Worm (Caenorhabditis elegans) whole organism, L1 larva: ENCODE results near the gene clec-119.

Experiments used
- C04F5.9 ChIP-seq: sonication (generic microtip); optimal IDR thresholded peaks from 2 replicates; lab custom pipeline; 2016; ENCODE audit warnings: missing genetic modification characterization, missing compliant biosample characterization
- C16A3.4 ChIP-seq: fragments of 150-350 bp; optimal IDR thresholded peaks from 2 replicates; lab custom pipeline; 2014; ENCODE audit warnings: missing biosample characterization, missing genetic modification characterization
- C34B4.2 ChIP-seq: sonication (generic microtip); optimal IDR thresholded peaks from 2 replicates; lab custom pipeline; 2017; ENCODE audit warnings: mild to moderate bottlenecking, missing genetic modification characterization, missing compliant biosample characterization
- aly-2 ChIP-seq: fragments of 150-350 bp; optimal IDR thresholded peaks from 2 replicates; lab custom pipeline; 2014; ENCODE audit warnings: missing biosample characterization, missing genetic modification characterization
- ama-1 ChIP-seq: fragments of 150-350 bp; optimal IDR thresholded peaks from 2 replicates; lab custom pipeline; 2014
- ceh-88 ChIP-seq: fragments of 200-800 bp; sonication (Bioruptor generic); IDR thresholded peaks from 2 replicates; pipeline ENCODE4 v1.3.6; 2022; ENCODE audit warnings: missing genetic modification characterization, missing compliant biosample characterization
- dpl-1 ChIP-seq, 3 experiments: fragments of 150-350 bp in 2 of 3; sonication (generic microtip) in 1 of 3; optimal IDR thresholded peaks; 2 replicates each; lab custom pipeline; 2014 to 2017; ENCODE audit warnings: missing biosample characterization in 3 of 3, missing genetic modification characterization in 3 of 3, missing genetic modification reagents in 3 of 3
- dsc-1 ChIP-seq: sonication (generic microtip); optimal IDR thresholded peaks from 2 replicates; lab custom pipeline; 2016; ENCODE audit warnings: mild to moderate bottlenecking, missing genetic modification characterization, missing compliant biosample characterization
- efl-3 ChIP-seq: fragments of 200-800 bp; sonication (Bioruptor generic); optimal IDR thresholded peaks from 2 replicates; lab custom pipeline; 2018; ENCODE audit warnings: mild to moderate bottlenecking, missing genetic modification characterization, missing compliant biosample characterization
- egl-13 ChIP-seq: sonication (generic microtip); optimal IDR thresholded peaks from 2 replicates; lab custom pipeline; 2016; ENCODE audit warnings: missing genotype, missing genetic modification reagents, missing genetic modification characterization, missing compliant biosample characterization
- ets-5 ChIP-seq: fragments of 200-800 bp; sonication (Bioruptor generic); IDR thresholded peaks from 2 replicates; pipeline ENCODE4 v1.3.6; 2022; ENCODE audit warnings: missing genetic modification characterization, missing compliant biosample characterization
- fkh-10 ChIP-seq: sonication (generic microtip); optimal IDR thresholded peaks from 2 replicates; lab custom pipeline; 2017; ENCODE audit warnings: missing biosample characterization, missing genetic modification reagents, missing genetic modification characterization
- fkh-4 ChIP-seq: sonication (generic microtip); optimal IDR thresholded peaks from 2 replicates; lab custom pipeline; 2016; ENCODE audit warnings: missing compliant biosample characterization, missing genetic modification characterization, borderline replicate concordance
- grh-1 ChIP-seq: fragments of 200-800 bp; sonication (Bioruptor generic); IDR thresholded peaks from 2 replicates; pipeline ENCODE4 v1.3.6; 2022; ENCODE audit warnings: missing genetic modification reagents, missing genetic modification characterization, missing compliant biosample characterization
- hlh-17 ChIP-seq: fragments of 200-800 bp; sonication (Bioruptor generic); optimal IDR thresholded peaks from 2 replicates; lab custom pipeline; 2018; ENCODE audit warnings: missing genetic modification characterization, mild to moderate bottlenecking, missing compliant biosample characterization, moderate library complexity, borderline replicate concordance
- irx-1 ChIP-seq: sonication (generic microtip); optimal IDR thresholded peaks from 2 replicates; lab custom pipeline; 2016; ENCODE audit warnings: missing genetic modification characterization, missing compliant biosample characterization
- isw-1 ChIP-seq: fragments of 200-800 bp; sonication (Bioruptor generic); IDR thresholded peaks from 2 replicates; pipeline ENCODE4 v1.3.6; 2022; ENCODE audit warnings: missing genetic modification characterization, missing compliant biosample characterization
- jun-1 ChIP-seq: fragments of 150-350 bp; optimal IDR thresholded peaks from 2 replicates; lab custom pipeline; 2014; ENCODE audit warnings: missing biosample characterization, missing genetic modification reagents, missing genetic modification characterization
- lin-35 ChIP-seq, 2 experiments: fragments of 150-350 bp; optimal IDR thresholded peaks; 2 replicates each; lab custom pipeline; 2014; ENCODE audit warnings: missing biosample characterization in 2 of 2, missing genetic modification characterization in 2 of 2, missing genetic modification reagents in 2 of 2
- lin-39 ChIP-seq: fragments of 150-350 bp; optimal IDR thresholded peaks from 2 replicates; lab custom pipeline; 2014; ENCODE audit warnings: missing biosample characterization, missing genetic modification reagents, missing genetic modification characterization
- lsy-2 ChIP-seq, 2 experiments: fragments of 150-350 bp; optimal IDR thresholded peaks; 2 replicates each; lab custom pipeline; 2014; ENCODE audit warnings: missing biosample characterization in 2 of 2, missing genetic modification characterization in 2 of 2
- mab-9 ChIP-seq: fragments of 200-800 bp; sonication (Bioruptor generic); IDR thresholded peaks from 2 replicates; pipeline ENCODE4 v1.3.6; 2022; ENCODE audit warnings: missing genetic modification reagents, missing genetic modification characterization, missing compliant biosample characterization
- nhr-11 ChIP-seq: fragments of 150-350 bp; optimal IDR thresholded peaks from 2 replicates; lab custom pipeline; 2014; ENCODE audit warnings: missing biosample characterization, missing genetic modification characterization
- nhr-12 ChIP-seq: sonication (generic microtip); optimal IDR thresholded peaks from 2 replicates; lab custom pipeline; 2017; ENCODE audit warnings: missing biosample characterization, missing genetic modification characterization
- nhr-237 ChIP-seq: fragments of 150-350 bp; optimal IDR thresholded peaks from 2 replicates; lab custom pipeline; 2014; ENCODE audit warnings: missing biosample characterization, missing genetic modification characterization
- nhr-77 ChIP-seq: fragments of 150-350 bp; optimal IDR thresholded peaks from 2 replicates; lab custom pipeline; 2014; ENCODE audit warnings: missing biosample characterization, missing genetic modification characterization
- nhr-90 ChIP-seq: sonication (generic microtip); optimal IDR thresholded peaks from 2 replicates; lab custom pipeline; 2016; ENCODE audit warnings: mild to moderate bottlenecking, missing genetic modification characterization, missing compliant biosample characterization; ENCODE audit not compliant: poor library complexity
- pag-3 ChIP-seq: sonication (generic microtip); optimal IDR thresholded peaks from 2 replicates; lab custom pipeline; 2017; ENCODE audit warnings: missing genetic modification characterization, mild to moderate bottlenecking, missing compliant biosample characterization, antibody characterized with exemption, borderline replicate concordance; ENCODE audit not compliant: insufficient read depth
- rnt-1 ChIP-seq: sonication (generic microtip); optimal IDR thresholded peaks from 2 replicates; lab custom pipeline; 2016; ENCODE audit warnings: mild to moderate bottlenecking, missing genetic modification characterization, moderate library complexity, missing compliant biosample characterization
- skn-1 ChIP-seq: fragments of 150-350 bp; optimal IDR thresholded peaks from 2 replicates; lab custom pipeline; 2014; ENCODE audit warnings: missing biosample characterization, missing genetic modification characterization
- sox-4 ChIP-seq: sonication (generic microtip); optimal IDR thresholded peaks from 2 replicates; lab custom pipeline; 2016; ENCODE audit warnings: missing genetic modification characterization, missing compliant biosample characterization
- sptf-1 ChIP-seq: fragments of 150-350 bp; optimal IDR thresholded peaks from 2 replicates; lab custom pipeline; 2014; ENCODE audit warnings: missing biosample characterization, missing genetic modification characterization
- swsn-7 ChIP-seq: sonication (generic microtip); optimal IDR thresholded peaks from 2 replicates; lab custom pipeline; 2016; ENCODE audit warnings: missing genetic modification characterization, missing compliant biosample characterization
- tbx-2 ChIP-seq: sonication (generic microtip); optimal IDR thresholded peaks from 2 replicates; lab custom pipeline; 2016; ENCODE audit warnings: missing genetic modification characterization, missing compliant biosample characterization
- unc-30 ChIP-seq: sonication (generic microtip); optimal IDR thresholded peaks from 2 replicates; lab custom pipeline; 2017; ENCODE audit warnings: missing biosample characterization, missing genetic modification characterization
- unc-62 ChIP-seq: fragments of 150-350 bp; optimal IDR thresholded peaks from 2 replicates; lab custom pipeline; 2014; ENCODE audit warnings: missing biosample characterization, missing genetic modification reagents, missing genetic modification characterization
- vab-15 ChIP-seq: sonication (generic microtip); optimal IDR thresholded peaks from 2 replicates; lab custom pipeline; 2017; ENCODE audit warnings: missing genotype, mild to moderate bottlenecking, missing genetic modification characterization, missing compliant biosample characterization
- zag-1 ChIP-seq: fragments of 150-350 bp; optimal IDR thresholded peaks from 2 replicates; lab custom pipeline; 2014; ENCODE audit warnings: missing biosample characterization, missing genetic modification characterization
- zip-4 ChIP-seq: fragments of 200-800 bp; sonication (Bioruptor generic); optimal IDR thresholded peaks from 2 replicates; lab custom pipeline; 2018; ENCODE audit warnings: mild to moderate bottlenecking, missing genetic modification characterization, moderate library complexity, missing compliant biosample characterization
- ztf-4 ChIP-seq: fragments of 150-350 bp; optimal IDR thresholded peaks from 2 replicates; lab custom pipeline; 2014; ENCODE audit warnings: missing biosample characterization, missing genetic modification characterization

clec-119 gene

DNA sequence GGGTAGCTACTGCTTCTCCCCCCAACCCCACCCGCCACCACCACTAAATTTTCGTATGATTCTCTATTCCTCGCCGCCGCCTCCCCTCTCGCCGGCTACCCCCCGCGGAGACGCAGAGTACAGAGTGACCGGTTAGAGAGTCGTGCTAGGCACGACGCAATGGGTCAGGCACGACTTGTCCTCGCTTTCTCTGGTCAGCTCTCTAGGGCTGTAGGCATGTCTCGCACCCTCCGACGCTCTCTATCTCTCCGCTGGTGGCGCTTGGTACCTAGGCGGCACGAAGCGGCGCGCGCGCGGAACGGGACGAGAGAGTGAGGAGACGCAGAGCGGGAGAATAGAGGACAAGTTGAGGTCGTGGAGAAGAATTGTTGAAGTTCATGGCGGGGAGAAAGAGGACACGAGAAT lies 8.9 kb upstream of the clec-119 start (continued):
- TF ChIP-seq vab-15, result no peak
- no peak for TF ChIP-seq ceh-88 (GFP tag; lab: Robert Waterston, UW)
- TF ChIP-seq ztf-4 (tag; lab: Kevin White, UChicago), result peak; percentile 91
- TF ChIP-seq nhr-77, result no peak
- TF ChIP-seq pag-3 (tag; lab: Kevin White, UChicago), result no peak
- no peak for TF ChIP-seq zag-1 (tag; lab: Kevin White, UChicago)
- no peak for TF ChIP-seq nhr-237 (tag; lab: Kevin White, UChicago)
- TF ChIP-seq lin-35 (GFP tag; optimal IDR thresholded peaks at IDR 0.05; lab: Kevin White, UChicago), result peak; percentile 54 to 55
- no peak for TF ChIP-seq unc-62 (GFP tag; lab: Kevin White, UChicago)
- no peak for TF ChIP-seq fkh-4

DNA sequence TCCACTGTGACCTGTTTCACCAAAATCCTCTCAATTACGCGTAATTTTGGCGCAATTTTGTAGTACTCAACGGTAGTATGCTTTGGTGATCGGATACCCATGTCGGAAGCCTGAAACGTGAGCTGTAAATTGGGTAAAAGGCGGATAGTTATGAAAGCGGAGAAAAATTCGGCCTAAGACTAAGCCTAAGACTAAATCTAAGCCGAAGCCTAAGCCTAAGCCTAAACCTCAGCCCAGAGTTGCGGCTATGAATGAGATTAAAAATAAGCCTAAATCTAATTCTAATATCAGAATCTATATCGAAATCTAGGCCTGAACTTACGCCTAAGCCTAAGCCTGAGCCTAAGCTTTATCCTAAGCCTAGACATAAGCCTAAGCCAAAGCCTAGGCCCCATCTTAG lies 3.5 kb upstream of the clec-119 start, which contains the start of gene lin-42:
lin-42 (minus strand) TSS at position 101 of the 400 bp plus-strand sequence.
- TF ChIP-seq nhr-237 (tag; lab: Kevin White, UChicago), result no peak
- TF ChIP-seq sptf-1 (tag; lab: Kevin White, UChicago), result no peak
- no peak for TF ChIP-seq skn-1 (tag; lab: Kevin White, UChicago)
- TF ChIP-seq mab-9 (GFP tag; lab: Robert Waterston, UW), result no peak
- TF ChIP-seq dpl-1 (GFP tag; optimal IDR thresholded peaks at IDR 0.05; lab: Kevin White, UChicago), result no peak
- no peak for TF ChIP-seq ets-5 (GFP tag; lab: Robert Waterston, UW)
- TF ChIP-seq nhr-11 (tag; lab: Kevin White, UChicago), result no peak
- no peak for TF ChIP-seq egl-13
- no peak for TF ChIP-seq rnt-1 (tag; lab: Kevin White, UChicago)
- no peak for TF ChIP-seq irx-1 (tag; lab: Kevin White, UChicago)
- TF ChIP-seq dsc-1, result no peak
- TF ChIP-seq C04F5.9, result no peak
- TF ChIP-seq, all 84 proteins: peak for 0

DNA sequence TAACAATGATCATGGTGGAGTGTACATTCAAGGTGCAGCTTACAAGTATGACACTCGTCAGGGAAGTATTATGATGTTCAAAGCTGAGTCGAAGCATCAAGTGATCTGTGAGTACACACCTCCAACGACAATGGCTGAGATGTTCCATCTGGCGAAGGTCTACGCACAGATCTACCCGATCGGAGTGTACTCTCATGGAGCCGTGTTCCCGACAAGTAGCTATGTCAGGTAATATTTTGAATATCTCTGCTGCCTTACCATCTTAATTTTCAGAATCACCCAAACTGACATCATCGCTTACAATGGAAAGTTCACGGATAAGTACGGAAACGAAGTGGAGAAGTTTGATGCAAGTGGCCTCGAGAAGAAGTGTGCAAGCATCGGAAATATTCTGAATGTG lies 1.0 kb downstream of the clec-119 start:
- no peak for TF ChIP-seq hlh-17 (GFP tag; lab: Kevin White, UChicago)
- no peak for TF ChIP-seq jun-1 (tag; lab: Kevin White, UChicago)
- TF ChIP-seq nhr-77, result no peak
- no peak for TF ChIP-seq unc-62 (GFP tag; lab: Kevin White, UChicago)
- TF ChIP-seq nhr-12 (tag; lab: Kevin White, UChicago), result no peak
- TF ChIP-seq fkh-10 (GFP tag; lab: Kevin White, UChicago), result no peak
- no peak for TF ChIP-seq unc-30
- no peak for TF ChIP-seq swsn-7
- TF ChIP-seq aly-2 (tag; lab: Kevin White, UChicago), result no peak
- no peak for TF ChIP-seq egl-13
- no peak for TF ChIP-seq irx-1 (tag; lab: Kevin White, UChicago)

DNA sequence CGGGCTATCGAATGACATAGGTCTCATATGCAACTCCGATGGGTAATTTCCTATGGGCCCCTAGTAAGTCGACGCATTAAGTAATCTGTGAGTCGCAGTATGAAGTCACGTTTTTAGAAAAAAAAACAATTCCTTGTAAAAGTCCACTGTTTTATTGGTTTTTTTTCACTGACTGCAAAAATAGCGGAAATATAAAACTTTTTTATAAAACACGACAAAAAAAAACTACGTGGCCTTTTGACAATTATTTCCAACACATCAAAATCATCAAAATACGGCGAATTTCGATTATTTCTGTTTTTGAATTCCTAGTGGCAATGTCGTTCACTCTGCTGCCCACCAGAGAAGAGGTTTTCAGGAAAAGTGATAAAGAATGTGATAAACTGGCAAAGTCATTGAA lies 2.9 kb downstream of the clec-119 start, which contains the start of gene clpr-2:
clpr-2 (plus strand) TSS at position 301 of the 400 bp plus-strand sequence.
- TF ChIP-seq isw-1 (GFP tag; lab: Robert Waterston, UW) (no peak), swsn-7 (no peak), tbx-2 (tag; lab: Kevin White, UChicago) (no peak), efl-3 (no peak), sox-4 (no peak), lsy-2 (tag; optimal IDR thresholded peaks at IDR 0.05; lab: Kevin White, UChicago) (no peak), nhr-90 (tag; lab: Kevin White, UChicago) (no peak), zip-4 (no peak), lin-39 (tag; lab: Kevin White, UChicago) (no peak), nhr-12 (tag; lab: Kevin White, UChicago) (no peak), sptf-1 (tag; lab: Kevin White, UChicago) (no peak), ztf-4 (tag; lab: Kevin White, UChicago) (no peak), dsc-1 (no peak), zag-1 (tag; lab: Kevin White, UChicago) (no peak), C16A3.4 (tag; lab: Kevin White, UChicago) (no peak), ama-1 (no peak), grh-1 (GFP tag; lab: Robert Waterston, UW) (no peak), C34B4.2 (no peak)
- TF ChIP-seq, all 84 proteins: peak for 0
